Worm (Caenorhabditis elegans) whole organism, mixed stage, embryonic: Measurements from ENCODE around the gene atgl-1.

Experiments
- M03D4.4 ChIP-seq: sonication (generic microtip); optimal IDR thresholded peaks from 2 replicates; lab custom pipeline; 2017; ENCODE audit warnings: mild to moderate bottlenecking, missing genetic modification characterization, missing compliant biosample characterization
- bed-3 ChIP-seq: fragments of 200-800 bp; sonication (Bioruptor generic); optimal IDR thresholded peaks from 3 replicates; lab custom pipeline; 2018; ENCODE audit warnings: mild to moderate bottlenecking, missing genetic modification characterization, moderate library complexity, missing compliant biosample characterization
- blmp-1 ChIP-seq: fragments of 150-350 bp; optimal IDR thresholded peaks from 2 replicates; lab custom pipeline; 2014; ENCODE audit warnings: missing biosample characterization, missing genetic modification characterization
- ceh-39 ChIP-seq: fragments of 150-350 bp; optimal IDR thresholded peaks from 2 replicates; lab custom pipeline; 2014; ENCODE audit warnings: missing biosample characterization, missing genetic modification characterization
- ceh-43 ChIP-seq: fragments of 200-800 bp; sonication (Bioruptor generic); optimal IDR thresholded peaks from 2 replicates; lab custom pipeline; 2018; ENCODE audit warnings: mild to moderate bottlenecking, missing genetic modification characterization, moderate library complexity, missing compliant biosample characterization
- ceh-83 ChIP-seq: fragments of 200-800 bp; sonication (Bioruptor generic); optimal IDR thresholded peaks from 2 replicates; lab custom pipeline; 2018; ENCODE audit warnings: mild to moderate bottlenecking, missing genetic modification characterization, missing compliant biosample characterization
- ces-1 ChIP-seq: fragments of 150-350 bp; optimal IDR thresholded peaks from 2 replicates; lab custom pipeline; 2014; ENCODE audit warnings: missing biosample characterization, missing genetic modification reagents, missing genetic modification characterization
- cnd-1 ChIP-seq: fragments of 200-800 bp; sonication (Bioruptor generic); optimal IDR thresholded peaks from 2 replicates; lab custom pipeline; 2018; ENCODE audit warnings: mild to moderate bottlenecking, missing genetic modification characterization, missing compliant biosample characterization
- drap-1 ChIP-seq: fragments of 200-800 bp; sonication (Bioruptor generic); optimal IDR thresholded peaks from 3 replicates; lab custom pipeline; 2018; ENCODE audit warnings: mild to moderate bottlenecking, missing genetic modification characterization, missing compliant biosample characterization
- elt-1 ChIP-seq: sonication (generic microtip); optimal IDR thresholded peaks from 2 replicates; lab custom pipeline; 2017; ENCODE audit warnings: missing genetic modification characterization, mild to moderate bottlenecking, missing compliant biosample characterization, antibody characterized with exemption, moderate library complexity, borderline replicate concordance; ENCODE audit not compliant: insufficient read depth
- elt-3 ChIP-seq: fragments of 150-350 bp; optimal IDR thresholded peaks from 2 replicates; lab custom pipeline; 2014; ENCODE audit warnings: missing biosample characterization, missing genetic modification characterization
- flh-1 ChIP-seq: fragments of 200-800 bp; sonication (Bioruptor generic); optimal IDR thresholded peaks from 2 replicates; lab custom pipeline; 2018; ENCODE audit warnings: mild to moderate bottlenecking, missing genetic modification characterization, moderate library complexity, missing compliant biosample characterization
- ham-2 ChIP-seq: fragments of 200-800 bp; sonication (Bioruptor generic); optimal IDR thresholded peaks from 2 replicates; lab custom pipeline; 2018; ENCODE audit warnings: mild to moderate bottlenecking, missing genetic modification characterization, missing compliant biosample characterization
- hlh-1 ChIP-seq: fragments of 150-350 bp; optimal IDR thresholded peaks from 2 replicates; lab custom pipeline; 2014; ENCODE audit warnings: missing biosample characterization, missing genetic modification reagents, missing genetic modification characterization
- lin-13 ChIP-seq: fragments of 150-350 bp; optimal IDR thresholded peaks from 2 replicates; lab custom pipeline; 2014; ENCODE audit warnings: missing biosample characterization, missing genetic modification characterization
- lin-32 ChIP-seq: fragments of 200-800 bp; sonication (Bioruptor generic); optimal IDR thresholded peaks from 2 replicates; lab custom pipeline; 2018; ENCODE audit warnings: mild to moderate bottlenecking, missing genetic modification characterization, missing compliant biosample characterization
- lsy-2 ChIP-seq: fragments of 150-350 bp; optimal IDR thresholded peaks from 2 replicates; lab custom pipeline; 2014; ENCODE audit warnings: missing biosample characterization, missing genetic modification characterization
- mab-5 ChIP-seq: fragments of 150-350 bp; optimal IDR thresholded peaks from 2 replicates; lab custom pipeline; 2014; ENCODE audit warnings: missing biosample characterization, missing genetic modification characterization
- mep-1 ChIP-seq: fragments of 150-350 bp; optimal IDR thresholded peaks from 2 replicates; lab custom pipeline; 2017; ENCODE audit warnings: missing biosample characterization, missing genetic modification reagents, missing genetic modification characterization, inconsistent platforms
- mls-2 ChIP-seq: sonication (generic microtip); optimal IDR thresholded peaks from 2 replicates; lab custom pipeline; 2016; ENCODE audit warnings: mild to moderate bottlenecking, missing genetic modification characterization, moderate library complexity, missing compliant biosample characterization
- nhr-12 ChIP-seq: fragments of 150-350 bp; optimal IDR thresholded peaks from 2 replicates; lab custom pipeline; 2014; ENCODE audit warnings: missing biosample characterization, missing genetic modification characterization
- nhr-2 ChIP-seq: fragments of 150-350 bp; optimal IDR thresholded peaks from 2 replicates; lab custom pipeline; 2014; ENCODE audit warnings: missing biosample characterization, missing genetic modification characterization
- nhr-237 ChIP-seq: fragments of 150-350 bp; optimal IDR thresholded peaks from 2 replicates; lab custom pipeline; 2014; ENCODE audit warnings: missing biosample characterization, missing genetic modification characterization
- nhr-28 ChIP-seq: fragments of 150-350 bp; optimal IDR thresholded peaks from 2 replicates; lab custom pipeline; 2014; ENCODE audit warnings: missing biosample characterization, missing genetic modification characterization
- nhr-76 ChIP-seq: sonication (generic microtip); optimal IDR thresholded peaks from 2 replicates; lab custom pipeline; 2017; ENCODE audit warnings: missing biosample characterization, missing genetic modification characterization
- pha-4 ChIP-seq: fragments of 150-350 bp; optimal IDR thresholded peaks from 2 replicates; lab custom pipeline; 2018; ENCODE audit warnings: missing biosample characterization, missing genetic modification reagents, missing genetic modification characterization
- sem-2 ChIP-seq: fragments of 200-800 bp; sonication (Bioruptor generic); optimal IDR thresholded peaks from 2 replicates; lab custom pipeline; 2018; ENCODE audit warnings: mild to moderate bottlenecking, missing genetic modification characterization, missing compliant biosample characterization
- snpc-4 ChIP-seq: fragments of 150-350 bp; optimal IDR thresholded peaks from 2 replicates; lab custom pipeline; 2014; ENCODE audit warnings: missing biosample characterization, missing genetic modification characterization
- sptf-1 ChIP-seq: sonication (generic microtip); optimal IDR thresholded peaks from 2 replicates; lab custom pipeline; 2017; ENCODE audit warnings: mild to moderate bottlenecking, missing genetic modification characterization, moderate library complexity, missing compliant biosample characterization
- tbx-8 ChIP-seq: fragments of 200-800 bp; sonication (Bioruptor generic); optimal IDR thresholded peaks from 2 replicates; lab custom pipeline; 2018; ENCODE audit warnings: mild to moderate bottlenecking, missing genetic modification characterization, moderate library complexity, missing compliant biosample characterization
- unc-62 ChIP-seq: fragments of 150-350 bp; optimal IDR thresholded peaks from 2 replicates; lab custom pipeline; 2014; ENCODE audit warnings: missing biosample characterization, missing genetic modification reagents, missing genetic modification characterization
- zip-8 ChIP-seq: fragments of 150-350 bp; optimal IDR thresholded peaks from 2 replicates; lab custom pipeline; 2014; ENCODE audit warnings: missing biosample characterization, missing genetic modification characterization
- ztf-11 ChIP-seq: fragments of 150-350 bp; optimal IDR thresholded peaks from 2 replicates; lab custom pipeline; 2014; ENCODE audit warnings: missing biosample characterization, missing genetic modification characterization

The atgl-1 gene

DNA sequence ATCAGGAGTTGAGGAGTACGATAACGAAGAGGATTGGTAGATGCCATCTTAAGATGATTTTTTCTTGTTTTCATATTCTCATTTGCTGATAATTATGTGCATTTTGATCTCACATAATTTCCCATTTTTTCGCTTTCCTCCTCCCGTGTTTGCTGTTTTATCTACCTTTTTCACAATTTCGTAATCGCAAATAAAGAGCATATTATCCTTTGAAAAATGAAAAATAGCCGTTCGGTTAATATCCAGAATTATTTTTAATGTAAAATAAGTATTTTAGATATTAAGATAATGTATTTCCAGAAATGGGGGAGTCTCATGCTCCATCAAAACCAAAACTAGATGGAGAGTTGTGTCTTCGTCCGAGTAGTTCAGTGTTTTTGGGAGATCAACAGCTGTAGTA is 13.7 kb upstream of the atgl-1 start, which contains the start of gene vps-16:
vps-16 (plus strand) TSS at position 301 of the 400 bp plus-strand sequence.
- TF ChIP-seq ztf-11 (tag; lab: Kevin White, UChicago): no peak

DNA sequence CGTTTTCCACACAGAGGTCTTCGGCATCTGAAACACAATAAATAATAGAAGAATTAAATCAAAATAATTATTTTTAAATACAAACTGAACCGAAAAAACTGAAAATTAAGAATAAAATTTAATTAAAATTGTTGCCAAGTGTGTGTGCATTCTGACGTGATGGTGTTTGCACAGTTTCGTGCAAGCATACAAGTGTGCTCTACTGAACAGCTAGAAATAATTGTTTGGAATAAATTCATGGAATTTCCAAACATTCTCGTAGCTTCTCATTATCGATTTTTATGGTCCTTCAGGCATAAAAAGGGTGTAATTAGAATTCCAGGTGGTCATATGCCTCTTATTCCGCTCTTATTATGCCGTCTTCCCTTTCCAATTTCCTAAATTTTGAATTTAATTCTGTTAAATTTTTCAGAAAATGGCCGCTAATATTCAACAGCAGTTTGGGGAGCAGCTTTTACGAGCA is 12.5 kb upstream of the atgl-1 start, which contains the start of the genes mrps-17 and txdc-9:
mrps-17 (minus strand) TSS at position 33 of the 463 bp plus-strand sequence.
txdc-9 (plus strand) TSS at position 413 of the 463 bp plus-strand sequence.
- TF ChIP-seq tbx-8 (GFP tag; lab: Kevin White, UChicago) (no peak), snpc-4 (tag; lab: Kevin White, UChicago) (no peak), hlh-1 (tag; lab: Kevin White, UChicago) (peak; percentile 30), lin-32 (GFP tag; lab: Kevin White, UChicago) (no peak), mep-1 (tag; lab: Kevin White, UChicago) (peak; percentile 75), nhr-12 (tag; lab: Kevin White, UChicago) (no peak), lin-13 (peak; percentile 48), cnd-1 (no peak), lsy-2 (tag; lab: Kevin White, UChicago) (peak; percentile 81), ces-1 (GFP tag; lab: Kevin White, UChicago) (peak; percentile 99), nhr-76 (tag; lab: Kevin White, UChicago) (no peak), pha-4 (tag; lab: Kevin White, UChicago) (peak; percentile 86), ham-2 (GFP tag; lab: Kevin White, UChicago) (peak; percentile 70), drap-1 (GFP tag; lab: Kevin White, UChicago) (no peak), ceh-43 (GFP tag; lab: Kevin White, UChicago) (peak; percentile 80), zip-8 (no peak), sem-2 (GFP tag; lab: Kevin White, UChicago) (no peak), sptf-1 (tag; lab: Kevin White, UChicago) (peak; percentile 55), flh-1 (GFP tag; lab: Kevin White, UChicago) (no peak)

DNA sequence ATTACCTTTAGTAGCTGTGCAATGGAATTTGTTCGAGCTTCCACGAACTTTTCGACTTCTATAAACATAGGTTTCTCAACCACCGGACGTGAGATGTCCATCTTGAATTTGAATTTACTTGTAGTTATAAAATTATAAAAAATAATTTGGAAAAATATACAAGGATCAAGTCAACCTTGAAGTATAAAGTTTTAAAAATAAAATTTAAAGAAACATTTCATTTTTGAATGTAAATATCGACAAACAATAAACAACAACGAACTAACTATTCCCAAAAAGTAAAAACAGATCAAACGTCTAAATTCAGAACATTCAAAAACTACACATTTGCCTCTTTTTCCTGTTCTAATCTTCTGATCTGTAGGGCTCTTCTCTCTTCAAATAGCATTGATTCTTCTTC is 11.6 kb upstream of the atgl-1 start, which contains the start of gene popl-1:
popl-1 (minus strand) TSS at position 101 of the 400 bp plus-strand sequence.
- TF ChIP-seq M03D4.4 (tag; lab: Kevin White, UChicago) (no peak), lin-13 (no peak), flh-1 (GFP tag; lab: Kevin White, UChicago) (no peak), sem-2 (GFP tag; lab: Kevin White, UChicago) (no peak), zip-8 (no peak), ztf-11 (tag; lab: Kevin White, UChicago) (no peak), ceh-83 (GFP tag; lab: Kevin White, UChicago) (no peak), nhr-237 (tag; lab: Kevin White, UChicago) (no peak), nhr-12 (tag; lab: Kevin White, UChicago) (no peak), elt-3 (tag; lab: Kevin White, UChicago) (no peak), nhr-76 (tag; lab: Kevin White, UChicago) (no peak), mls-2 (tag; lab: Kevin White, UChicago) (no peak), ceh-39 (tag; lab: Kevin White, UChicago) (no peak), elt-1 (no peak), nhr-28 (tag; lab: Kevin White, UChicago) (no peak), unc-62 (GFP tag; lab: Kevin White, UChicago) (no peak), mab-5 (tag; lab: Kevin White, UChicago) (no peak), blmp-1 (tag; lab: Kevin White, UChicago) (no peak), lin-32 (GFP tag; lab: Kevin White, UChicago) (no peak), ces-1 (GFP tag; lab: Kevin White, UChicago) (no peak)

DNA sequence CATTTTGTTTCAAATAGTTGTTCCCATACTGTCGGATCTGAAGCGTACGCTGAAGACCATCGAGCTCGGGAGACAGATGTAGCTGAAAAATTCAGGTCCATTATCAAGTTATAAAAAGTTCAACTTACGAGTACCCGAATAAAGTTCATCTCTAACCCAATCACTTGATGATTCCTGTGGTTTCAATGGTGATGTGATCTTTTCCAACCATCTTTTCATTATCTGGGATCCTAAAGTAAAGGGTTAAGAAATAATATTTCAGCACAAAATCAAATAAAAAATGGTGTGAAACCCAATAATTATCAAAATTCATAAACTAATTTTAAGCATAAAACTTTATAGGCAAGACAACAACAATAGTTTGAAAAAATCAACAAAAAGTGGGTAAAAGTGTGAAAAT is 7.9 kb upstream of the atgl-1 start, which contains the start of gene C05D11.8:
C05D11.8 (minus strand) TSS at position 101 of the 400 bp plus-strand sequence.
- TF ChIP-seq nhr-12 (tag; lab: Kevin White, UChicago) (no peak), bed-3 (GFP tag; lab: Kevin White, UChicago) (no peak), cnd-1 (no peak), nhr-2 (no peak), nhr-237 (tag; lab: Kevin White, UChicago) (no peak)
- TF ChIP-seq, all 35 proteins: peak for 0
